Fruit fly (Drosophila melanogaster): ENCODE measurements around the gene bves.

Gene bves

DNA sequence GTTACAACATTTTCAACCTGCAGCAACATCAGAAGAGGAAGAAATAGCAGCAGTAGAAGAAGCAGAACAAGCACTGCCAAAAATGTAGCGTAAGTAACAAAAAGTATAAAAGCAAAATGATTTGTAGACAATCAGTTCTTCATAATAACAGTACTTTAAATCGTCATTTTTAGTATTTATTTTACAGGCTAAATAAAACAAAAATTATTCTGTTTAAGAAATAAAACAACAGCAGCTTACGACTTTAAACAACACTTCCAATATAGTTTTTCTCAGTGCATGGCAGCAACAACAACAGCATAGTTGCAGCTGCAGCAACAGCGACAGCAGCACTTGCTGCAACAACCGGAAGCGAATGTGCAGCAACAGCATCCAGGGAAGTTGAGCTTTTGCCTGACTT, 43.2 kb upstream of the bves start:
- TF ChIP-seq Trl (optimal IDR thresholded peaks at IDR 0.05), result peak in 1 of 2 experiments; percentile 1
- no peak for TF ChIP-seq Trl (GFP tag; optimal IDR thresholded peaks at IDR 0.05)
- TF ChIP-seq Ets65A (GFP tag), result no peak

DNA sequence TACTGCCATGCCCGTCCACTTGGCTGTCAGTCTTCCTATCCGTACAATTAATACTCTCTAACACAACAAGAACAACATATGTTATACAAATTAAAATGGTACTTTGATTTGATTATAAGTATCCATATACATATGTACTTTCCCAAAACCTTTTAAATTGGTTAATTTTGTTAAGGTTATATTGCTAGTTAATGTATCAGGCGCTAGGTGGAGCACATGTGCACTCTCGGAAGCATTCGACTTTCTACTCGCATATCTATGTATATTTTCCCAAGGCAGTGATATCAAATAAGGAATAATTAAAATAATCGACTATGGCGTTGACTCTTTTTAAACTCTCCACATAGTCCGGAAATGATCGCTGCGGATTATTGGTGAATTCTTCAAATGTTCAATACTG, 36.2 kb upstream of the bves start:
- no peak for TF ChIP-seq CG14667 (GFP tag; IDR thresholded peaks at IDR 0.05)
- TF ChIP-seq mirr (GFP tag; optimal IDR thresholded peaks at IDR 0.05), result no peak
- TF ChIP-seq CG17328 (GFP tag; IDR thresholded peaks at IDR 0.05), result no peak
- peak; percentile 67 for TF ChIP-seq CTCF (GFP tag; optimal IDR thresholded peaks at IDR 0.05)
- TF ChIP-seq CG1529 (GFP tag; optimal IDR thresholded peaks at IDR 0.05), result peak; percentile 8
- no peak for TF ChIP-seq cg (GFP tag; optimal IDR thresholded peaks at IDR 0.05)
- TF ChIP-seq CG2875 (GFP tag; optimal IDR thresholded peaks at IDR 0.05), result no peak
- peak; percentile 82 for TF ChIP-seq Ets65A (GFP tag)
- peak; percentile 12 for TF ChIP-seq sens (GFP tag)

- TF ChIP-seq CG2875 (GFP tag; optimal IDR thresholded peaks at IDR 0.05) (no peak), CG3995 (GFP tag; optimal IDR thresholded peaks at IDR 0.05) (no peak), tgo (GFP tag; IDR thresholded peaks at IDR 0.05) (no peak), dmrt99B (tag; optimal IDR thresholded peaks at IDR 0.05) (no peak), Doc2 (GFP tag; IDR thresholded peaks at IDR 0.05) (no peak), Lim3 (GFP tag; IDR thresholded peaks at IDR 0.05) (no peak), Fer2 (tag; optimal IDR thresholded peaks at IDR 0.05) (no peak), CG2712 (tag; optimal IDR thresholded peaks at IDR 0.05) (no peak), CG2120 (GFP tag; optimal IDR thresholded peaks at IDR 0.05) (no peak), ato (GFP tag; IDR thresholded peaks at IDR 0.05; ENCODE audit: partially characterized antibody) (no peak), salm (tag; optimal IDR thresholded peaks at IDR 0.05) (no peak), Doc3 (GFP tag; IDR thresholded peaks at IDR 0.05; ENCODE audit: partially characterized antibody) (no peak), lilli (GFP tag; optimal IDR thresholded peaks at IDR 0.05) (no peak), CG10431 (GFP tag; optimal IDR thresholded peaks at IDR 0.05) (no peak), pho (GFP tag; optimal IDR thresholded peaks at IDR 0.05) (no peak), ranshi (GFP tag; IDR thresholded peaks at IDR 0.05) (no peak), CG10462 (GFP tag; optimal IDR thresholded peaks at IDR 0.05) (no peak), bigmax (GFP tag; optimal IDR thresholded peaks at IDR 0.05) (no peak), CG32772 (GFP tag; IDR thresholded peaks at IDR 0.05) (no peak), CG12071 (GFP tag; optimal IDR thresholded peaks at IDR 0.05) (no peak)
Measured at dm6 chrX:21025788-21026187, 28.0 kb upstream of the bves start, which contains the start of gene r-cup. r-cup (minus strand) TSS chrX:21025888.

DNA sequence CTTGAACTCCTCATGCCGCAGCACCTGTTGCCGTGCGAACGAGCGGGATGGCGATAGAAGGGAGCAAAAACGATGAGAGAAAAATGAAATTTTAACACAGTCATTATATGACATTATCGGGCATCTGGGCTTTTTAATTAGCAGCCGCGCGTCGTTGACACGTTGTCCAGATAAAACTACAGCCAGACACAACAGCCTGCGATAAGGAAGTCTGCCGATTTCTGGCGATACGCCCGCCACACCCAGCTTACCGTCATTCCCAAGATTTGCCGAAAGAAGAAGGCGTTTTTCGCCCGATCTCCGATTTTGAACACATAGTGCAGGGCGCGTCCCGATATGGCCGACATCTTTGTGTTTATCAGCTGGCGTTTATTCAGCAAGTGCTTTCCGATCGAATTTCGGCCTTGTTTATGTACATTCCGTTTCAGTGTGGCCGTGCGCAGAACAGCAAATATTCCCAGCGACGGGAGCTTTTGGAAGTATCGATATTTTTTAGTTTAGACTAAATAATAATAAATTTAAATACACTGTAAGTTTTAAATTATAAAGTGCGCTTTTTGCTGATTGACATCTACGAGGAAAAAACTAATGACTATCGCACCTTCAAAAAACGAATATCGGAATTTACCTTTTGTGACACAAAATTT, 25.7 kb upstream of the bves start, which contains the start of gene CG1532:
Gene CG1532, minus strand, starts transcription at position 433 of the 647 bp plus-strand sequence.
- TF ChIP-seq Dad (GFP tag; optimal IDR thresholded peaks at IDR 0.05), result no peak
- peak; percentile 35 for TF ChIP-seq sob (GFP tag; IDR thresholded peaks at IDR 0.05)
- TF ChIP-seq Doc2 (GFP tag; IDR thresholded peaks at IDR 0.05), result no peak
- no peak for TF ChIP-seq CG7963 (GFP tag; IDR thresholded peaks at IDR 0.05; ENCODE audit: partially characterized antibody)
- no peak for TF ChIP-seq CG11695 (GFP tag; IDR thresholded peaks at IDR 0.05)
- no peak for TF ChIP-seq lbe (GFP tag; optimal IDR thresholded peaks at IDR 0.05)
- no peak for TF ChIP-seq Nf-YC (tag; optimal IDR thresholded peaks at IDR 0.05)
- no peak for TF ChIP-seq hb (GFP tag; IDR thresholded peaks at IDR 0.05; ENCODE audit: partially characterized antibody)
- TF ChIP-seq CG1529 (GFP tag; optimal IDR thresholded peaks at IDR 0.05), result peak; percentile 40
- TF ChIP-seq Scr (GFP tag; IDR thresholded peaks at IDR 0.05; ENCODE audit: partially characterized antibody), result peak; percentile 56
- TF ChIP-seq seq (GFP tag; IDR thresholded peaks at IDR 0.05), result no peak
- no peak for TF ChIP-seq Xbp1 (GFP tag; optimal IDR thresholded peaks at IDR 0.05)
- no peak for TF ChIP-seq h (optimal IDR thresholded peaks at IDR 0.05)
- no peak for TF ChIP-seq tll (GFP tag; optimal IDR thresholded peaks at IDR 0.05)
- no peak for TF ChIP-seq CG7372 (GFP tag; IDR thresholded peaks at IDR 0.05)
- TF ChIP-seq CG17359 (tag; optimal IDR thresholded peaks at IDR 0.05), result no peak
- TF ChIP-seq salm (tag; optimal IDR thresholded peaks at IDR 0.05), result no peak
- peak; percentile 26 for TF ChIP-seq CG1832 (GFP tag; optimal IDR thresholded peaks at IDR 0.05)
- no peak for TF ChIP-seq Blimp-1 (GFP tag; optimal IDR thresholded peaks at IDR 0.05)
- TF ChIP-seq Hr39 (optimal IDR thresholded peaks at IDR 0.05), result no peak
- TF ChIP-seq CG2129 (GFP tag; IDR thresholded peaks at IDR 0.05; ENCODE audit: partially characterized antibody), result no peak
- no peak for TF ChIP-seq CG14014 (GFP tag; IDR thresholded peaks at IDR 0.05)

Data from whole organism, embryonic.